Fruit fly (Drosophila melanogaster) Kc167 (cell line): ENCODE measurements around the gene CG10324.

Source experiments
- Myc ChIP-seq: fragments of >200 bp; optimal IDR thresholded peaks from 2 replicates; lab custom pipeline; 2017; ENCODE audit warnings: missing external identifiers
- Sin3A ChIP-seq: fragments of >200 bp; optimal IDR thresholded peaks from 2 replicates; lab custom pipeline; 2018; ENCODE audit warnings: missing external identifiers
- h ChIP-seq: fragments of >200 bp; optimal IDR thresholded peaks from 3 replicates; lab custom pipeline; 2018; ENCODE audit warnings: missing external identifiers
- insv ChIP-seq: fragments of >200 bp; optimal IDR thresholded peaks from 3 replicates; lab custom pipeline; 2018; ENCODE audit warnings: missing external identifiers
- psq ChIP-seq: fragments of >200 bp; optimal IDR thresholded peaks from 2 replicates; lab custom pipeline; 2017; ENCODE audit warnings: missing external identifiers
- ttk ChIP-seq: sonication (Bioruptor generic); optimal IDR thresholded peaks from 2 replicates; lab custom pipeline; 2017; ENCODE audit warnings: missing external identifiers

DNA sequence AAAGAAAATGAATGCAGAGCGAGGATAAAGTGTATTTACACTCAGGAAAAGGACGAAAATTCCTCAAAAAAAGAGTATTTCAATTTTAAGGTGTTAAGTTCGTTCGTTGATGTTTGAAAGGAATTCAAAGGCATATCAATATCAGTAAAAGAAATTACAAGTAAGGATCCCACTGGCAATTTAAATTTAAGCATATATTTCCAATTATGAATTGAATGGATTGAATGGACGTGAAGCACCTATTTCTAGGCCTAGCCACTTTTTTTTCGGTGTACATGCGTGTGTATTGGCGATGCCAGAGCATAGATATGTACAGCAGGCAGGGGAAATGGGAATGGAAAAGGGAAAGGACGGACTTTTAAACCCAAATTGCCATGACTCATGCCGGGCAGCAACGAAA is 16.2 kb downstream of the CG10324 start:
- TF ChIP-seq ttk (lab: Kevin White, UChicago), result no peak
- no peak for TF ChIP-seq Sin3A (lab: Kevin White, UChicago)
- no peak for TF ChIP-seq Myc
- no peak for TF ChIP-seq insv (lab: Kevin White, UChicago)
- TF ChIP-seq psq (lab: Kevin White, UChicago), result no peak
- no peak for TF ChIP-seq h
